Worm (Caenorhabditis elegans) whole organism, young adult: ENCODE data around the gene pals-23.

Source experiments
- B0019.2 ChIP-seq: fragments of 200-800 bp; sonication (Bioruptor generic); conservative IDR thresholded peaks from 2 replicates; pipeline ENCODE4 v1.3.6; 2022; ENCODE audit warnings: missing genetic modification reagents, missing genetic modification characterization, missing compliant biosample characterization
- D2030.7 ChIP-seq: fragments of 200-800 bp; sonication (Bioruptor generic); IDR thresholded peaks from 2 replicates; pipeline ENCODE4 v1.3.6; 2022; ENCODE audit warnings: missing genetic modification reagents, missing genetic modification characterization, missing compliant biosample characterization
- F37B4.10 ChIP-seq: fragments of 200-800 bp; sonication (Bioruptor generic); IDR thresholded peaks from 2 replicates; pipeline ENCODE4 v1.3.6; 2022; ENCODE audit warnings: missing genetic modification characterization, missing compliant biosample characterization
- Y53G8AR.9 ChIP-seq: fragments of 200-800 bp; sonication (Bioruptor generic); conservative IDR thresholded peaks from 2 replicates; pipeline ENCODE4 v1.3.6; 2022; ENCODE audit warnings: missing genetic modification reagents, missing genetic modification characterization, missing compliant biosample characterization
- Y67H2A.10 ChIP-seq: fragments of 200-800 bp; sonication (Bioruptor generic); conservative IDR thresholded peaks from 2 replicates; pipeline ENCODE4 v1.3.6; 2022; ENCODE audit warnings: missing genetic modification reagents, missing genetic modification characterization, missing compliant biosample characterization
- aptf-3 ChIP-seq: fragments of 200-800 bp; sonication (Bioruptor generic); IDR thresholded peaks from 2 replicates; pipeline ENCODE4 v1.3.6; 2022; ENCODE audit warnings: missing genetic modification characterization, missing compliant biosample characterization
- attf-5 ChIP-seq: fragments of 200-800 bp; sonication (Bioruptor generic); optimal IDR thresholded peaks from 2 replicates; lab custom pipeline; 2018; ENCODE audit warnings: mild to moderate bottlenecking, missing genetic modification characterization, missing compliant biosample characterization
- attf-6 ChIP-seq: fragments of 200-800 bp; sonication (Bioruptor generic); IDR thresholded peaks from 2 replicates; pipeline ENCODE4 v1.3.6; 2022; ENCODE audit warnings: missing genetic modification reagents, missing genetic modification characterization, missing compliant biosample characterization
- bed-1 ChIP-seq: fragments of 200-800 bp; sonication (Bioruptor generic); IDR thresholded peaks from 2 replicates; pipeline ENCODE4 v1.3.6; 2022; ENCODE audit warnings: missing genetic modification reagents, missing genetic modification characterization, missing compliant biosample characterization
- bed-2 ChIP-seq: fragments of 200-800 bp; sonication (Bioruptor generic); IDR thresholded peaks from 2 replicates; pipeline ENCODE4 v1.3.6; 2022; ENCODE audit warnings: missing genetic modification reagents, missing genetic modification characterization, missing compliant biosample characterization
- cebp-2 ChIP-seq: fragments of 200-800 bp; sonication (Bioruptor generic); IDR thresholded peaks from 2 replicates; pipeline ENCODE4 v1.3.6; 2022; ENCODE audit warnings: missing genetic modification characterization, missing compliant biosample characterization
- ceh-27 ChIP-seq: fragments of 200-800 bp; sonication (Bioruptor generic); optimal IDR thresholded peaks from 2 replicates; lab custom pipeline; 2018; ENCODE audit warnings: mild to moderate bottlenecking, missing genetic modification characterization, moderate library complexity, missing compliant biosample characterization
- chd-7 ChIP-seq: sonication (generic microtip); optimal IDR thresholded peaks from 2 replicates; lab custom pipeline; 2016; ENCODE audit warnings: mild to moderate bottlenecking, missing genetic modification characterization, moderate library complexity, missing compliant biosample characterization
- dpff-1 ChIP-seq: sonication (generic microtip); optimal IDR thresholded peaks from 2 replicates; lab custom pipeline; 2017; ENCODE audit warnings: mild to moderate bottlenecking, missing genetic modification characterization, missing compliant biosample characterization
- dpl-1 ChIP-seq: fragments of 150-350 bp; optimal IDR thresholded peaks from 2 replicates; lab custom pipeline; 2014; ENCODE audit warnings: missing biosample characterization, missing genetic modification reagents, missing genetic modification characterization
- efl-1 ChIP-seq: fragments of 150-350 bp; optimal IDR thresholded peaks from 2 replicates; lab custom pipeline; 2014; ENCODE audit warnings: missing biosample characterization, missing genetic modification reagents, missing genetic modification characterization
- egrh-3 ChIP-seq: fragments of 200-800 bp; sonication (Bioruptor generic); IDR thresholded peaks from 2 replicates; pipeline ENCODE4 v1.3.6; 2022; ENCODE audit warnings: missing genetic modification reagents, missing genetic modification characterization, missing compliant biosample characterization
- ekl-4 ChIP-seq: fragments of 200-800 bp; sonication (Bioruptor generic); IDR thresholded peaks from 2 replicates; pipeline ENCODE4 v1.3.6; 2022; ENCODE audit warnings: missing genetic modification reagents, missing genetic modification characterization, missing compliant biosample characterization
- fkh-3 ChIP-seq: sonication (generic microtip); optimal IDR thresholded peaks from 2 replicates; lab custom pipeline; 2016; ENCODE audit warnings: mild to moderate bottlenecking, missing genetic modification characterization, missing compliant biosample characterization
- hmg-20 ChIP-seq: fragments of 200-800 bp; sonication (Bioruptor generic); IDR thresholded peaks from 2 replicates; pipeline ENCODE4 v1.3.6; 2022; ENCODE audit warnings: missing genetic modification reagents, missing genetic modification characterization, missing compliant biosample characterization
- let-607 ChIP-seq, 2 experiments: fragments of 200-800 bp in 1 of 2; sonication (Bioruptor generic) in 1 of 2; sonication (generic microtip) in 1 of 2; optimal IDR thresholded peaks; 2 replicates each; lab custom pipeline; 2016 to 2018; ENCODE audit warnings: mild to moderate bottlenecking in 2 of 2, missing compliant biosample characterization in 2 of 2, missing genetic modification characterization in 2 of 2, moderate library complexity in 2 of 2, missing genotype in 1 of 2
- lin-54 ChIP-seq: fragments of 200-800 bp; sonication (Bioruptor generic); optimal IDR thresholded peaks from 2 replicates; lab custom pipeline; 2018; ENCODE audit warnings: mild to moderate bottlenecking, missing genetic modification characterization, missing compliant biosample characterization
- lsl-1 ChIP-seq: fragments of 200-800 bp; sonication (Bioruptor generic); optimal IDR thresholded peaks from 2 replicates; lab custom pipeline; 2018; ENCODE audit warnings: mild to moderate bottlenecking, missing genetic modification characterization, moderate library complexity, missing compliant biosample characterization
- madf-10 ChIP-seq: sonication (generic microtip); optimal IDR thresholded peaks from 2 replicates; lab custom pipeline; 2016; ENCODE audit warnings: mild to moderate bottlenecking, missing genetic modification characterization, missing compliant biosample characterization
- madf-3 ChIP-seq: fragments of 200-800 bp; sonication (Bioruptor generic); IDR thresholded peaks from 2 replicates; pipeline ENCODE4 v1.3.6; 2022; ENCODE audit warnings: missing genetic modification reagents, missing genetic modification characterization, missing compliant biosample characterization
- nfya-1 ChIP-seq: sonication (generic microtip); optimal IDR thresholded peaks from 2 replicates; lab custom pipeline; 2017; ENCODE audit warnings: antibody characterized with exemption, missing compliant biosample characterization, missing genetic modification characterization, borderline replicate concordance; ENCODE audit not compliant: insufficient read depth
- nfya-2 ChIP-seq: fragments of 200-800 bp; sonication (Bioruptor generic); IDR thresholded peaks from 2 replicates; pipeline ENCODE4 v1.3.6; 2022; ENCODE audit warnings: missing genetic modification reagents, missing genetic modification characterization, missing compliant biosample characterization
- nhr-27 ChIP-seq: fragments of 200-800 bp; sonication (Bioruptor generic); optimal IDR thresholded peaks from 2 replicates; lab custom pipeline; 2018; ENCODE audit warnings: mild to moderate bottlenecking, missing genetic modification characterization, moderate library complexity, missing compliant biosample characterization
- pha-4 ChIP-seq: fragments of 150-350 bp; sonication (generic microtip); optimal IDR thresholded peaks from 2 replicates; lab custom pipeline; 2014; ENCODE audit warnings: missing biosample characterization, missing genetic modification reagents, missing genetic modification characterization
- snpc-4 ChIP-seq, 5 experiments: fragments of 150-350 bp in 1 of 5; sonication (generic microtip) in 4 of 5; optimal IDR thresholded peaks; 2 replicates each; lab custom pipeline; 2014 to 2018; ENCODE audit warnings: missing genetic modification characterization in 5 of 5, missing biosample characterization in 3 of 5, antibody characterized with exemption in 2 of 5, mild to moderate bottlenecking in 2 of 5, missing compliant biosample characterization in 2 of 5, missing genotype in 2 of 5, moderate library complexity in 2 of 5, missing genetic modification reagents in 1 of 5
- zfh-2 ChIP-seq: fragments of 200-800 bp; sonication (Bioruptor generic); conservative IDR thresholded peaks from 2 replicates; pipeline ENCODE4 v1.3.6; 2022; ENCODE audit warnings: missing genetic modification reagents, missing genetic modification characterization, missing compliant biosample characterization
- zim-3 ChIP-seq: sonication (generic microtip); optimal IDR thresholded peaks from 2 replicates; lab custom pipeline; 2017; ENCODE audit warnings: mild to moderate bottlenecking, missing genetic modification characterization, moderate library complexity, missing compliant biosample characterization

Gene pals-23

DNA sequence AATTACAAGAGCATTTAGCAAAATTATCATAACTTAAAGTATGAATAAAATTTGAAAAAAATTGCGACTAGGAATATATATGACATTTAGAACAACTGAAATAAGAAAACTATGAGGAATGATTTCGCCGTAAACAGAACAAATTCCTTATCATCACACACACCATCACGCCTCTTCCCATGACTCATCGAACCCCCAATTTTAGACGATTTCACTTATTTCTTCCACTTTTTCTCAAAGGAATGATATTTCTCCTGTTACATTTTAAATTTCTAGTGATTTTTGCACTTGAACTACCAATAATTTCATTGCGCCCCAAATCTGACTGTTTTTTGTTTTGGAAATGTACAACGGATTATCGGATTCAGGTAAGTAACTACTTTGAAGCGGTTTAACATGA, 32.1 kb downstream of the pals-23 start, which contains the start of the genes zig-13 and ver-1:
TSS of gene zig-13 (minus strand) at position 101 of the 400 bp plus-strand sequence.
TSS of gene ver-1 (plus strand) at position 180 of the 400 bp plus-strand sequence.
- TF ChIP-seq bed-2 (GFP tag; lab: Robert Waterston, UW) = no peak
- no peak for TF ChIP-seq let-607 (tag; optimal IDR thresholded peaks at IDR 0.05; lab: Kevin White, UChicago)
- TF ChIP-seq nfya-2 (GFP tag; lab: Robert Waterston, UW) = no peak
- TF ChIP-seq B0019.2 (GFP tag; lab: Robert Waterston, UW) = no peak
- no peak for TF ChIP-seq efl-1 (GFP tag; lab: Kevin White, UChicago)
- no peak for TF ChIP-seq madf-10 (tag; lab: Kevin White, UChicago)
- TF ChIP-seq aptf-3 (GFP tag; lab: Robert Waterston, UW) = no peak
- TF ChIP-seq F37B4.10 = no peak
- no peak for TF ChIP-seq ceh-27 (GFP tag; lab: Kevin White, UChicago)
- TF ChIP-seq nfya-1 = no peak
- no peak for TF ChIP-seq Y53G8AR.9 (GFP tag; lab: Robert Waterston, UW)
- no peak for TF ChIP-seq Y67H2A.10 (GFP tag; lab: Robert Waterston, UW)
- no peak for TF ChIP-seq hmg-20 (GFP tag; lab: Robert Waterston, UW)
- no peak for TF ChIP-seq snpc-4 (GFP tag; optimal IDR thresholded peaks at IDR 0.05; lab: Kevin White, UChicago)
- no peak for TF ChIP-seq snpc-4 (tag; optimal IDR thresholded peaks at IDR 0.05; lab: Kevin White, UChicago)
- no peak for TF ChIP-seq lin-54 (GFP tag; lab: Kevin White, UChicago)
- TF ChIP-seq D2030.7 = no peak
- no peak for TF ChIP-seq cebp-2 (GFP tag; lab: Robert Waterston, UW)
- TF ChIP-seq lsl-1 (GFP tag; lab: Kevin White, UChicago) = no peak
- TF ChIP-seq bed-1 = no peak
- no peak for TF ChIP-seq attf-6 (GFP tag; lab: Robert Waterston, UW)

DNA sequence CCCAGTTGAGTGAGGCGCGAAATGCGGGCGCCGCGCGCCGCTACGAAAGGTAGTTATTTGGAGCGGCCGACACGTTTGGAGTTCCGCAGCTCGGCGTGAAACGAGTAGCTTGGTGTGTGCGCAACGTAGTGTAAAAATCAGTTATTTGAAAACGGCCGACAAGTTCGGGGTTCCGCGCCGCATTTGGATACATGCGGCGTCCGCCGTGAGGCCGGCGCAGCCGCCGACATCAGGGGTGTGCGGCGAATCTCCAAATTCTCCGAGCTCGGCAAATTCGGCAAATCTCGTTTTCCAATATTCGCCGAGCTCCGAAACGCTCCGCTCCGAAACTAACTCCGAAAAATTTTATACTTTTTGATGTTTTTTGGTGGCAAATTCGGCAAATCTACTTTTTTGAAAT, 33.4 kb downstream of the pals-23 start:
- peak; percentile 34; the same call in 1 of the 2 replicates for TF ChIP-seq egrh-3 (GFP tag; lab: Robert Waterston, UW)
- TF ChIP-seq nfya-2 (GFP tag; lab: Robert Waterston, UW) = 0 out of 2 replicates have a peak, but pooled peaks have one; percentile 33
- TF ChIP-seq attf-5 (GFP tag; lab: Kevin White, UChicago) = no peak
- TF ChIP-seq zfh-2 (GFP tag; lab: Robert Waterston, UW) = peak; percentile 60; the same call in 1 of the 2 replicates
- no peak for TF ChIP-seq zim-3 (tag; lab: Kevin White, UChicago)
- TF ChIP-seq chd-7 (tag; lab: Kevin White, UChicago) = no peak

ce11 chrIII:159149-159548, 34.6 kb downstream of the pals-23 start:
- TF ChIP-seq madf-3 (GFP tag; lab: Robert Waterston, UW) (0 out of 2 replicates have a peak, but pooled peaks have one; percentile 39), bed-2 (GFP tag; lab: Robert Waterston, UW) (no peak), dpff-1 (tag; lab: Kevin White, UChicago) (no peak), nhr-27 (tag; lab: Kevin White, UChicago) (no peak)

- 0 out of 2 replicates have a peak, but pooled peaks have one; percentile 0 for TF ChIP-seq madf-3 (GFP tag; lab: Robert Waterston, UW)
- TF ChIP-seq dpl-1 = no peak
- TF ChIP-seq fkh-3 = peak; percentile 19
- peak; percentile 63; the same call in 1 of the 2 replicates for TF ChIP-seq zfh-2 (GFP tag; lab: Robert Waterston, UW)
- no peak for TF ChIP-seq pha-4 (tag; lab: Kevin White, UChicago)
- peak; percentile 38; the same call in 1 of the 2 replicates for TF ChIP-seq ekl-4 (GFP tag; lab: Robert Waterston, UW)
Observed at ce11 chrIII:159665-160064, 35.1 kb downstream of the pals-23 start.
